Fruit fly (Drosophila melanogaster) whole organism, embryonic: ENCODE results near the gene CG10803.

Experiments used
- B-H1 ChIP-seq: fragments of 200-800 bp; sonication (Bioruptor generic); IDR thresholded peaks from 3 replicates; pipeline ENCODE4 v1.3.6; 2022; ENCODE audit warnings: missing biosample characterization, missing genetic modification characterization
- B-H2 ChIP-seq: fragments of 200-800 bp; sonication (Bioruptor generic); optimal IDR thresholded peaks from 2 replicates; lab custom pipeline; 2018; ENCODE audit warnings: missing biosample characterization, mild to moderate bottlenecking, missing genetic modification characterization
- CG10147 ChIP-seq: fragments of 200-800 bp; sonication (Bioruptor generic); optimal IDR thresholded peaks from 2 replicates; lab custom pipeline; 2019; ENCODE audit warnings: missing biosample characterization, mild to moderate bottlenecking, missing genetic modification characterization, moderate library complexity
- CG10321 ChIP-seq: fragments of 200-800 bp; sonication (Bioruptor generic); IDR thresholded peaks from 2 replicates; pipeline ENCODE4 v1.3.6; 2022; ENCODE audit warnings: missing biosample characterization, missing genetic modification characterization
- CG10366 ChIP-seq: fragments of 200-800 bp; sonication (Bioruptor generic); IDR thresholded peaks from 2 replicates; pipeline ENCODE4 v1.3.6; 2022; ENCODE audit warnings: missing biosample characterization, missing genetic modification characterization
- CG10462 ChIP-seq: fragments of 200-800 bp; sonication (Bioruptor generic); optimal IDR thresholded peaks from 2 replicates; lab custom pipeline; 2016; ENCODE audit warnings: missing biosample characterization, missing genetic modification characterization
- CG11456 ChIP-seq: fragments of 200-800 bp; sonication (Bioruptor generic); IDR thresholded peaks from 3 replicates; pipeline ENCODE4 v1.3.6; 2022; ENCODE audit warnings: missing biosample characterization, missing genetic modification characterization
- CG12942 ChIP-seq: fragments of 200-800 bp; sonication (Bioruptor generic); optimal IDR thresholded peaks from 3 replicates; lab custom pipeline; 2016; ENCODE audit warnings: missing biosample characterization, missing genetic modification characterization
- CG13287 ChIP-seq: fragments of 200-800 bp; sonication (Bioruptor generic); IDR thresholded peaks from 2 replicates; pipeline ENCODE4 v1.3.6; 2022; ENCODE audit warnings: missing biosample characterization, missing genetic modification characterization; ENCODE audit not compliant: partially characterized antibody
- CG17612 ChIP-seq: fragments of 200-800 bp; sonication (Bioruptor generic); IDR thresholded peaks from 2 replicates; pipeline ENCODE4 v1.3.6; 2022; ENCODE audit warnings: missing biosample characterization, missing genetic modification characterization
- CG17829 ChIP-seq: fragments of 200-800 bp; optimal IDR thresholded peaks from 2 replicates; lab custom pipeline; 2019; ENCODE audit warnings: missing biosample characterization, mild to moderate bottlenecking, missing genetic modification characterization, moderate library complexity
- CG18262 ChIP-seq: fragments of 200-800 bp; optimal IDR thresholded peaks from 3 replicates; lab custom pipeline; 2019; ENCODE audit warnings: missing biosample characterization, mild to moderate bottlenecking, missing genetic modification characterization, moderate library complexity
- CG18764 ChIP-seq: fragments of 200-800 bp; sonication (Bioruptor generic); optimal IDR thresholded peaks from 3 replicates; lab custom pipeline; 2016; ENCODE audit warnings: missing biosample characterization, missing genetic modification characterization
- CG2202 ChIP-seq: fragments of 200-800 bp; sonication (Bioruptor generic); optimal IDR thresholded peaks from 2 replicates; lab custom pipeline; 2018; ENCODE audit warnings: missing biosample characterization, mild to moderate bottlenecking, missing genetic modification characterization
- CG2712 ChIP-seq: fragments of 200-800 bp; optimal IDR thresholded peaks from 3 replicates; lab custom pipeline; 2019; ENCODE audit warnings: missing biosample characterization, mild to moderate bottlenecking, missing genetic modification characterization, moderate library complexity
- CG30431 ChIP-seq: fragments of 200-800 bp; sonication (Bioruptor generic); optimal IDR thresholded peaks from 2 replicates; lab custom pipeline; 2017; ENCODE audit warnings: missing biosample characterization, missing genetic modification characterization
- CG3726 ChIP-seq: fragments of 200-800 bp; sonication (Bioruptor generic); IDR thresholded peaks from 3 replicates; pipeline ENCODE4, ENCODE4 v1.3.6; 2022; ENCODE audit warnings: missing biosample characterization, missing genetic modification characterization
- CG3847 ChIP-seq: fragments of 200-800 bp; sonication (Bioruptor generic); IDR thresholded peaks from 2 replicates; pipeline ENCODE4 v1.3.6; 2022; ENCODE audit warnings: missing biosample characterization, missing genetic modification characterization
- CG5180 ChIP-seq: fragments of 200-800 bp; sonication (Bioruptor generic); optimal IDR thresholded peaks from 3 replicates; lab custom pipeline; 2017; ENCODE audit warnings: missing biosample characterization, missing genetic modification characterization, mild to moderate bottlenecking, moderate library complexity, missing genetic modification reagents
- CG6654 ChIP-seq: fragments of 200-800 bp; sonication (Bioruptor generic); optimal IDR thresholded peaks from 2 replicates; lab custom pipeline; 2017; ENCODE audit warnings: missing biosample characterization, mild to moderate bottlenecking, missing genetic modification characterization
- CG7928 ChIP-seq: fragments of 200-800 bp; sonication (Bioruptor generic); optimal IDR thresholded peaks from 2 replicates; lab custom pipeline; 2017; ENCODE audit warnings: missing biosample characterization, mild to moderate bottlenecking, missing genetic modification characterization
- CrebB ChIP-seq: fragments of 200-800 bp; sonication (Bioruptor generic); optimal IDR thresholded peaks from 3 replicates; lab custom pipeline; 2018; ENCODE audit warnings: missing biosample characterization, mild to moderate bottlenecking, missing genetic modification characterization
- Dip2 ChIP-seq: fragments of 200-800 bp; sonication (Bioruptor generic); IDR thresholded peaks from 2 replicates; pipeline ENCODE4 v1.3.6; 2022; ENCODE audit warnings: missing biosample characterization, missing genetic modification characterization
- E2f1 ChIP-seq: fragments of 200-800 bp; sonication (Bioruptor generic); IDR thresholded peaks from 2 replicates; pipeline ENCODE4 v1.3.6; 2022; ENCODE audit warnings: missing biosample characterization, missing genetic modification characterization
- Gsc ChIP-seq: fragments of 200-800 bp; sonication (Bioruptor generic); IDR thresholded peaks from 2 replicates; pipeline ENCODE4 v1.3.6; 2022; ENCODE audit warnings: missing biosample characterization, missing genetic modification characterization
- H2.0 ChIP-seq: fragments of 200-800 bp; sonication (Bioruptor generic); IDR thresholded peaks from 2 replicates; pipeline ENCODE4 v1.3.6; 2022; ENCODE audit warnings: missing biosample characterization, missing genetic modification characterization
- MESR4 ChIP-seq: fragments of 200-800 bp; sonication (Bioruptor generic); optimal IDR thresholded peaks from 2 replicates; lab custom pipeline; 2018; ENCODE audit warnings: missing biosample characterization, mild to moderate bottlenecking, missing genetic modification characterization, moderate library complexity
- Nf-YB ChIP-seq: fragments of 200-800 bp; sonication (Bioruptor generic); optimal IDR thresholded peaks from 3 replicates; lab custom pipeline; 2019; ENCODE audit warnings: missing biosample characterization, mild to moderate bottlenecking, missing genetic modification characterization, moderate library complexity
- Spps ChIP-seq: fragments of 200-800 bp; sonication (Bioruptor generic); optimal IDR thresholded peaks from 2 replicates; lab custom pipeline; 2018; ENCODE audit warnings: missing biosample characterization, mild to moderate bottlenecking, missing genetic modification characterization
- Sry-δ ChIP-seq: fragments of 200-800 bp; sonication (Bioruptor generic); optimal IDR thresholded peaks from 2 replicates; lab custom pipeline; 2016; ENCODE audit warnings: missing biosample characterization, missing genetic modification characterization
- abd-A ChIP-seq: fragments of 200-800 bp; sonication (Bioruptor generic); optimal IDR thresholded peaks from 3 replicates; lab custom pipeline; 2019; ENCODE audit warnings: missing biosample characterization, mild to moderate bottlenecking, missing genetic modification characterization, moderate library complexity
- ap ChIP-seq: fragments of 200-800 bp; sonication (Bioruptor generic); IDR thresholded peaks from 2 replicates; pipeline ENCODE4 v1.3.6; 2022; ENCODE audit warnings: missing biosample characterization, missing genetic modification characterization
- bigmax ChIP-seq: fragments of 200-800 bp; sonication (Bioruptor generic); optimal IDR thresholded peaks from 2 replicates; lab custom pipeline; 2018; ENCODE audit warnings: missing biosample characterization, mild to moderate bottlenecking, missing genetic modification characterization
- bowl ChIP-seq: fragments of 200-800 bp; sonication (Bioruptor generic); IDR thresholded peaks from 2 replicates; pipeline ENCODE4 v1.3.6; 2022; ENCODE audit warnings: missing biosample characterization, missing genetic modification characterization
- br ChIP-seq: fragments of >200 bp; optimal IDR thresholded peaks from 2 replicates; lab custom pipeline; 2017
- dati ChIP-seq: fragments of 200-800 bp; sonication (Bioruptor generic); IDR thresholded peaks from 2 replicates; pipeline ENCODE4 v1.3.6; 2022; ENCODE audit warnings: missing biosample characterization, missing genetic modification characterization
- dimm ChIP-seq: fragments of 200-800 bp; sonication (Bioruptor generic); IDR thresholded peaks from 2 replicates; pipeline ENCODE4 v1.3.6; 2022; ENCODE audit warnings: missing biosample characterization, missing genetic modification characterization
- dmrt99B ChIP-seq: fragments of 200-800 bp; sonication (Bioruptor generic); optimal IDR thresholded peaks from 2 replicates; lab custom pipeline; 2018; ENCODE audit warnings: missing biosample characterization, mild to moderate bottlenecking, missing genetic modification characterization, moderate library complexity
- gcm ChIP-seq: fragments of 200-800 bp; sonication (Bioruptor generic); optimal IDR thresholded peaks from 2 replicates; lab custom pipeline; 2019; ENCODE audit warnings: missing biosample characterization, mild to moderate bottlenecking, missing genetic modification characterization, moderate library complexity
- gfzf ChIP-seq: fragments of 200-800 bp; sonication (Bioruptor generic); optimal IDR thresholded peaks from 2 replicates; lab custom pipeline; 2016; ENCODE audit warnings: missing biosample characterization, mild to moderate bottlenecking, missing genetic modification characterization, moderate library complexity
- gsb ChIP-seq: fragments of 200-800 bp; sonication (Bioruptor generic); IDR thresholded peaks from 2 replicates; pipeline ENCODE4 v1.3.6; 2022; ENCODE audit warnings: missing biosample characterization, missing genetic modification characterization
- nerfin-1 ChIP-seq: fragments of 200-800 bp; sonication (Bioruptor generic); optimal IDR thresholded peaks from 3 replicates; lab custom pipeline; 2019; ENCODE audit warnings: missing biosample characterization, mild to moderate bottlenecking, missing genetic modification characterization, moderate library complexity
- oc ChIP-seq: fragments of 200-800 bp; sonication (Bioruptor generic); optimal IDR thresholded peaks from 2 replicates; lab custom pipeline; 2018; ENCODE audit warnings: missing biosample characterization, mild to moderate bottlenecking, missing genetic modification characterization, moderate library complexity
- odd ChIP-seq: fragments of 200-800 bp; sonication (Bioruptor generic); optimal IDR thresholded peaks from 2 replicates; lab custom pipeline; 2017; ENCODE audit warnings: missing biosample characterization, mild to moderate bottlenecking, missing genetic modification characterization
- pho ChIP-seq: fragments of 200-800 bp; sonication (Bioruptor generic); optimal IDR thresholded peaks from 2 replicates; lab custom pipeline; 2016; ENCODE audit warnings: missing biosample characterization, missing genetic modification characterization
- slbo ChIP-seq: fragments of 200-800 bp; sonication (Bioruptor generic); IDR thresholded peaks from 2 replicates; pipeline ENCODE4 v1.3.6; 2022; ENCODE audit warnings: missing biosample characterization, missing genetic modification characterization
- stc ChIP-seq: fragments of 200-800 bp; sonication (Bioruptor generic); IDR thresholded peaks from 2 replicates; pipeline ENCODE4 v1.3.6; 2022; ENCODE audit warnings: missing biosample characterization, missing genetic modification characterization
- toy ChIP-seq: fragments of 200-800 bp; sonication (Bioruptor generic); IDR thresholded peaks from 2 replicates; pipeline ENCODE4 v1.3.6; 2022; ENCODE audit warnings: missing biosample characterization, missing genetic modification characterization
- trem ChIP-seq: fragments of 200-800 bp; optimal IDR thresholded peaks from 3 replicates; lab custom pipeline; 2019; ENCODE audit warnings: missing biosample characterization, mild to moderate bottlenecking, missing genetic modification characterization, moderate library complexity
- tup ChIP-seq: fragments of 200-800 bp; sonication (Bioruptor generic); optimal IDR thresholded peaks from 2 replicates; lab custom pipeline; 2016; ENCODE audit warnings: missing biosample characterization, mild to moderate bottlenecking, missing genetic modification characterization, moderate library complexity
- twi ChIP-seq: fragments of 200-800 bp; optimal IDR thresholded peaks from 2 replicates; lab custom pipeline; 2019; ENCODE audit warnings: missing biosample characterization, mild to moderate bottlenecking, missing genetic modification characterization, moderate library complexity
- wek ChIP-seq: fragments of 200-800 bp; sonication (Bioruptor generic); optimal IDR thresholded peaks from 3 replicates; lab custom pipeline; 2018; ENCODE audit warnings: missing biosample characterization, mild to moderate bottlenecking, missing genetic modification characterization, moderate library complexity
- zen ChIP-seq: fragments of 200-800 bp; sonication (Bioruptor generic); optimal IDR thresholded peaks from 3 replicates; lab custom pipeline; 2018; ENCODE audit warnings: missing biosample characterization, mild to moderate bottlenecking, missing genetic modification characterization, moderate library complexity

CG10803 gene

dm6 chrX:3485304-3485703, at the start of gene CG10803, which contains the start of gene CG14270 (continued):
- TF ChIP-seq dimm (GFP tag; lab: Robert Waterston, UW) (no peak), odd (GFP tag; lab: Kevin White, UChicago) (no peak), CG10321 (no peak), wek (no peak), Nf-YB (no peak), CG5180 (no peak), nerfin-1 (tag; lab: Kevin White, UChicago) (no peak), CG18764 (GFP tag; lab: Kevin White, UChicago) (no peak), MESR4 (no peak), gsb (GFP tag; lab: Robert Waterston, UW) (no peak), br (lab: Kevin White, UChicago) (no peak), pho (GFP tag; lab: Kevin White, UChicago) (peak; percentile 3), E2f1 (GFP tag; lab: Robert Waterston, UW) (no peak), dati (GFP tag; lab: Robert Waterston, UW) (no peak), gcm (GFP tag; lab: Kevin White, UChicago) (no peak), Sry-δ (GFP tag; lab: Kevin White, UChicago) (peak; percentile 71), CG10462 (GFP tag; lab: Kevin White, UChicago) (no peak), twi (tag; lab: Kevin White, UChicago) (no peak), CG30431 (no peak), Spps (no peak), Dip2 (GFP tag; lab: Robert Waterston, UW) (no peak), bowl (no peak), trem (no peak), CG2712 (tag; lab: Kevin White, UChicago) (peak; percentile 33), zen (tag; lab: Kevin White, UChicago) (no peak), CG7928 (GFP tag; lab: Kevin White, UChicago) (no peak), CG17612 (GFP tag; lab: Robert Waterston, UW) (no peak), H2.0 (no peak), bigmax (no peak), stc (no peak), dmrt99B (tag; lab: Kevin White, UChicago) (no peak), CG13287 (GFP tag; lab: Robert Waterston, UW) (peak; percentile 87), B-H1 (no peak), toy (GFP tag; lab: Robert Waterston, UW) (no peak), oc (no peak), CG10147 (GFP tag; lab: Kevin White, UChicago) (no peak), CG2202 (tag; lab: Kevin White, UChicago) (no peak), slbo (GFP tag; lab: Robert Waterston, UW) (no peak; the same call in 1 of the 2 replicates), CG3726 (GFP tag; lab: Robert Waterston, UW) (no peak), CG10366 (no peak), tup (GFP tag; lab: Kevin White, UChicago) (no peak), CG11456 (GFP tag; lab: Robert Waterston, UW) (no peak), abd-A (tag; lab: Kevin White, UChicago) (no peak), CG18262 (tag; lab: Kevin White, UChicago) (peak; percentile 0), CG17829 (tag; lab: Kevin White, UChicago) (no peak), CG3847 (GFP tag; lab: Robert Waterston, UW) (no peak), Gsc (GFP tag; lab: Robert Waterston, UW) (no peak), B-H2 (GFP tag; lab: Kevin White, UChicago) (no peak), ap (GFP tag; lab: Robert Waterston, UW) (no peak), gfzf (GFP tag; lab: Kevin White, UChicago) (peak; percentile 69), CG12942 (no peak), CrebB (tag; lab: Kevin White, UChicago) (no peak), CG6654 (no peak)
